Worm (Caenorhabditis elegans): Measurements from ENCODE around the gene W05E10.2.

The W05E10.2 gene

DNA sequence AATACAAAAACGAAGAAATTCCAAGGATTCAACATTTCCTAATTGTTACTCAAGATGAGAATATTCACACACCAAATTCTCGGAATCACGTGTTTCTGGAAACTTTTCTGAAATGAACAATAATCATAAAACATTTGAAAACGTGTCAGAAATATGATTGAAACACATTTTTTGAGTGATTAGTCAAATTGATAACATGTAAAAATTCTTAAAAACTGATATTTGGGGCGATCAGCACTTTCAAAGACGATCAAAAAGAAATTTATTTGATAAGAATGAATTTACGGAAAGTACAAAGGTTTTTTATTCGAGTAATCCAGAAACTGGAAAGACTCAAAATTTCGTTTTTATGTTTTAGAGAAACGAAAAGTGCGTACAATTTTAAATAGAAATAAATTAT, 28.8 kb downstream of the W05E10.2 start, which contains the start of gene tre-3:
TSS of gene tre-3 (minus strand) at position 107 of the 400 bp plus-strand sequence.
- TF ChIP-seq ama-1 (optimal IDR thresholded peaks at IDR 0.05) (no peak), elt-4 (tag; optimal IDR thresholded peaks at IDR 0.05) (no peak), unc-86 (tag; optimal IDR thresholded peaks at IDR 0.05) (no peak), hlh-30 (tag; optimal IDR thresholded peaks at IDR 0.05; ENCODE audit: insufficient read depth) (no peak), che-1 (tag; optimal IDR thresholded peaks at IDR 0.05) (no peak), K09A11.1 (tag; optimal IDR thresholded peaks at IDR 0.05; ENCODE audit: insufficient read depth) (no peak), nhr-232 (tag; optimal IDR thresholded peaks at IDR 0.05) (no peak), pha-2 (tag; optimal IDR thresholded peaks at IDR 0.05) (no peak), ahr-1 (tag; optimal IDR thresholded peaks at IDR 0.05) (no peak), ceh-48 (tag; optimal IDR thresholded peaks at IDR 0.05) (no peak), ztf-16 (tag; optimal IDR thresholded peaks at IDR 0.05) (no peak), tbx-2 (tag; optimal IDR thresholded peaks at IDR 0.05) (no peak)

ce11 chrV:11716930-11717329, 30.0 kb downstream of the W05E10.2 start:
- TF ChIP-seq ceh-9 (tag; optimal IDR thresholded peaks at IDR 0.05) (no peak), elt-2 (tag; optimal IDR thresholded peaks at IDR 0.05) (peak; percentile 23)

ce11 chrV:11722858-11723257, 35.9 kb downstream of the W05E10.2 start:
- TF ChIP-seq elt-2 (tag; optimal IDR thresholded peaks at IDR 0.05) = no peak
- no peak for TF ChIP-seq ceh-34 (tag; optimal IDR thresholded peaks at IDR 0.05)
- TF ChIP-seq fax-1 (tag; optimal IDR thresholded peaks at IDR 0.05) = no peak
- TF ChIP-seq nfya-1 (tag; optimal IDR thresholded peaks at IDR 0.05) = no peak
- no peak for TF ChIP-seq hlh-30 (tag; optimal IDR thresholded peaks at IDR 0.05; ENCODE audit: insufficient read depth)
- no peak for TF ChIP-seq tbx-2 (tag; optimal IDR thresholded peaks at IDR 0.05)
- no peak for TF ChIP-seq hlh-6 (tag; optimal IDR thresholded peaks at IDR 0.05)
- TF ChIP-seq nhr-232 (tag; optimal IDR thresholded peaks at IDR 0.05) = no peak
- TF ChIP-seq unc-3 (GFP tag; conservative IDR thresholded peaks at IDR 0.05) = no peak
- no peak for TF ChIP-seq unc-3 (tag; optimal IDR thresholded peaks at IDR 0.05)
- no peak for TF ChIP-seq pat-9 (tag; optimal IDR thresholded peaks at IDR 0.05)
- TF ChIP-seq hlh-13 (GFP tag; optimal IDR thresholded peaks at IDR 0.05) = no peak
- no peak for TF ChIP-seq sox-4 (tag; optimal IDR thresholded peaks at IDR 0.05)
- no peak for TF ChIP-seq rnt-1 (tag; optimal IDR thresholded peaks at IDR 0.05)

DNA sequence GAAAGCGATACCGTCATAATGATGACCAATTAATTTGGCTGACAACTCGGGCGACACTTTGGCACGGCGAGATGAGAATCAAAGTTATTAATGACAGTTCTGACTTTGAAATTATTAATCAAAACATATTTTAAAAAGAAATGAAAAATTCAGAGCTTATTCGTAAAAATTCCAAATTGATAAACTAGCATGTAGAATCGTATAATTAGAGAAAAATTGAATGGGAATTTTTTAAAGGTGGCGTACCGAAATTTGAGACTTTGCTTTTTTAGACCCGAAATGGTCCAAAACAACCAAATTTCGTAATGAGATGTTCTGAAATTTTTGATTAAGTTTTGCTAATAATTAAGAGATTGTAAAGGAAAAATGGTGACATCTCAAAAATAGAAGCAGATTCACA, 39.0 kb downstream of the W05E10.2 start, which contains the start of gene daf-11:
TSS of gene daf-11 (minus strand) at position 101 of the 400 bp plus-strand sequence.
- TF ChIP-seq ceh-14 (tag; optimal IDR thresholded peaks at IDR 0.05) = no peak

- TF ChIP-seq hlh-30 (tag; optimal IDR thresholded peaks at IDR 0.05; ENCODE audit: insufficient read depth) (no peak), pha-2 (tag; optimal IDR thresholded peaks at IDR 0.05) (no peak), mec-3 (tag; optimal IDR thresholded peaks at IDR 0.05; ENCODE audit: borderline replicate concordance) (no peak), nfya-1 (tag; optimal IDR thresholded peaks at IDR 0.05) (no peak), ceh-45 (GFP tag; IDR thresholded peaks at IDR 0.05) (no peak), nhr-232 (tag; optimal IDR thresholded peaks at IDR 0.05) (no peak), pqm-1 (tag; optimal IDR thresholded peaks at IDR 0.05) (no peak), ttx-3 (tag; optimal IDR thresholded peaks at IDR 0.05) (no peak), K02D7.2 (tag; optimal IDR thresholded peaks at IDR 0.05) (no peak), sox-2 (GFP tag; IDR thresholded peaks at IDR 0.05) (no peak), elt-4 (tag; optimal IDR thresholded peaks at IDR 0.05) (no peak), ztf-16 (tag; optimal IDR thresholded peaks at IDR 0.05) (no peak), hlh-8 (tag; optimal IDR thresholded peaks at IDR 0.05) (no peak)
Measured at ce11 chrV:11730060-11730459, 43.1 kb downstream of the W05E10.2 start, which contains the start of gene rhr-2. Gene rhr-2, minus strand, starts transcription at chrV:11730160.

- no peak for TF ChIP-seq nfya-1 (tag; optimal IDR thresholded peaks at IDR 0.05)
- TF ChIP-seq dve-1 (tag; optimal IDR thresholded peaks at IDR 0.05) = no peak
- TF ChIP-seq K02D7.2 (tag; optimal IDR thresholded peaks at IDR 0.05) = no peak
- no peak for TF ChIP-seq gmeb-2 (tag; optimal IDR thresholded peaks at IDR 0.05)
- TF ChIP-seq F13H6.1 (tag; optimal IDR thresholded peaks at IDR 0.05) = no peak
- no peak for TF ChIP-seq pha-2 (tag; optimal IDR thresholded peaks at IDR 0.05)
- TF ChIP-seq ama-1 (optimal IDR thresholded peaks at IDR 0.05) = no peak
- no peak for TF ChIP-seq hlh-8 (tag; optimal IDR thresholded peaks at IDR 0.05)
- no peak for TF ChIP-seq sdc-2 (tag; optimal IDR thresholded peaks at IDR 0.05)
- no peak for TF ChIP-seq tbx-7 (tag; optimal IDR thresholded peaks at IDR 0.05)
- no peak for TF ChIP-seq ztf-16 (tag; optimal IDR thresholded peaks at IDR 0.05)
- TF ChIP-seq unc-42 (tag; optimal IDR thresholded peaks at IDR 0.05) = no peak
Measured at ce11 chrV:11732049-11732448, 45.1 kb downstream of the W05E10.2 start.

All from whole organism, late embryonic.